Fruit fly (Drosophila melanogaster): ENCODE data around the gene L2HGDH.

The L2HGDH gene

dm6 chr2L:18925387-18925786 is 48.9 kb downstream of the L2HGDH start:
- no peak for TF ChIP-seq bab1 (GFP tag; optimal IDR thresholded peaks at IDR 0.05)
- TF ChIP-seq kay (GFP tag; ENCODE audit: borderline replicate concordance) = no peak

- no peak for TF ChIP-seq CG7101 (tag; optimal IDR thresholded peaks at IDR 0.05)
- TF ChIP-seq CG7045 (GFP tag; optimal IDR thresholded peaks at IDR 0.05) = no peak
- no peak for TF ChIP-seq Crg-1 (GFP tag; optimal IDR thresholded peaks at IDR 0.05)
These were observed 49.5 kb downstream of the L2HGDH start for dm6 chr2L:18924642-18925244.
